Worm (Caenorhabditis elegans) whole organism, L4 larva: ENCODE data around the gene sre-7.
A peak's percentile ranks its signal among the peaks of the same experiment; 100 is the strongest.
"Not testable (repeated sequence)": the region's sequence is repeated elsewhere in the genome, so short reads cannot be mapped to it uniquely, and the experiment has no call there.

Source experiments
- F10B5.3 ChIP-seq: sonication (generic microtip); optimal IDR thresholded peaks from 2 replicates; lab custom pipeline; 2016; ENCODE audit warnings: mild to moderate bottlenecking, missing genetic modification characterization, missing compliant biosample characterization
- F26F4.8 ChIP-seq: fragments of 200-800 bp; sonication (Bioruptor generic); conservative IDR thresholded peaks from 2 replicates; pipeline ENCODE4 v1.3.6; 2022; ENCODE audit warnings: missing genetic modification characterization, missing compliant biosample characterization
- F44E2.7 ChIP-seq: fragments of 200-800 bp; sonication (Bioruptor generic); IDR thresholded peaks from 2 replicates; pipeline ENCODE4 v2.1.2; 2022; ENCODE audit warnings: missing genetic modification characterization, missing compliant biosample characterization
- R02D3.7 ChIP-seq: fragments of 150-350 bp; sonication (generic microtip); optimal IDR thresholded peaks from 3 replicates; lab custom pipeline; 2014; ENCODE audit warnings: missing biosample characterization, missing genetic modification characterization
- T20F7.1 ChIP-seq: fragments of 200-800 bp; sonication (Bioruptor generic); optimal IDR thresholded peaks from 2 replicates; lab custom pipeline; 2018; ENCODE audit warnings: mild to moderate bottlenecking, missing genetic modification characterization, missing compliant biosample characterization
- Y105C5A.15 ChIP-seq: fragments of 200-800 bp; sonication (Bioruptor generic); IDR thresholded peaks from 2 replicates; pipeline ENCODE4 v1.3.6; 2022; ENCODE audit warnings: missing genetic modification characterization, missing compliant biosample characterization
- Y75B8A.6 ChIP-seq: fragments of 200-800 bp; sonication (Bioruptor generic); IDR thresholded peaks from 2 replicates; pipeline ENCODE4 v1.3.6; 2022; ENCODE audit warnings: missing genetic modification reagents, missing genetic modification characterization, missing compliant biosample characterization
- aha-1 ChIP-seq: fragments of 150-350 bp; peaks from one replicate; lab custom pipeline; 2014; ENCODE audit warnings: missing biosample characterization, missing genetic modification characterization
- arid-1 ChIP-seq: fragments of 200-800 bp; sonication (Bioruptor generic); conservative IDR thresholded peaks from 2 replicates; pipeline ENCODE4 v1.3.6; 2022; ENCODE audit warnings: missing genetic modification reagents, missing genetic modification characterization, missing compliant biosample characterization
- ceh-20 ChIP-seq: fragments of 200-800 bp; sonication (Bioruptor generic); IDR thresholded peaks from 2 replicates; pipeline ENCODE4 v1.3.6; 2022; ENCODE audit warnings: missing genetic modification reagents, missing genetic modification characterization, missing compliant biosample characterization
- ceh-44 ChIP-seq: fragments of 200-800 bp; sonication (Bioruptor generic); IDR thresholded peaks from 2 replicates; pipeline ENCODE4 v1.3.6; 2022; ENCODE audit warnings: missing genetic modification reagents, missing genetic modification characterization, missing compliant biosample characterization
- dmd-6 ChIP-seq: fragments of 200-800 bp; sonication (Bioruptor generic); IDR thresholded peaks from 2 replicates; pipeline ENCODE4 v1.3.6; 2022; ENCODE audit warnings: missing genetic modification reagents, missing genetic modification characterization, missing compliant biosample characterization
- dmd-8 ChIP-seq: fragments of 200-800 bp; sonication (Bioruptor generic); IDR thresholded peaks from 2 replicates; pipeline ENCODE4 v1.3.6; 2022; ENCODE audit warnings: missing genetic modification characterization, missing compliant biosample characterization
- dve-1 ChIP-seq: sonication (generic microtip); optimal IDR thresholded peaks from 2 replicates; lab custom pipeline; 2017; ENCODE audit warnings: antibody characterized with exemption, mild to moderate bottlenecking, missing genetic modification characterization, missing compliant biosample characterization; ENCODE audit not compliant: insufficient read depth
- egl-27 ChIP-seq: sonication (generic microtip); optimal IDR thresholded peaks from 3 replicates; lab custom pipeline; 2017; ENCODE audit warnings: missing biosample characterization, missing genetic modification reagents, missing genetic modification characterization
- egl-43 ChIP-seq: fragments of 200-800 bp; sonication (Bioruptor generic); IDR thresholded peaks from 2 replicates; pipeline ENCODE4 v1.3.6; 2022; ENCODE audit warnings: missing genetic modification reagents, missing genetic modification characterization, missing compliant biosample characterization
- hlh-11 ChIP-seq: fragments of 200-800 bp; sonication (Bioruptor generic); optimal IDR thresholded peaks from 2 replicates; lab custom pipeline; 2018; ENCODE audit warnings: mild to moderate bottlenecking, missing genetic modification characterization, missing compliant biosample characterization
- hlh-30 ChIP-seq: sonication (generic microtip); optimal IDR thresholded peaks from 2 replicates; lab custom pipeline; 2017; ENCODE audit warnings: antibody characterized with exemption, mild to moderate bottlenecking, missing genetic modification characterization, missing compliant biosample characterization; ENCODE audit not compliant: insufficient read depth
- lim-7 ChIP-seq: fragments of 200-800 bp; sonication (Bioruptor generic); IDR thresholded peaks from 2 replicates; pipeline ENCODE4 v1.3.6; 2022; ENCODE audit warnings: missing genetic modification characterization, missing compliant biosample characterization
- lin-1 ChIP-seq: fragments of 200-800 bp; sonication (Bioruptor generic); IDR thresholded peaks from 2 replicates; pipeline ENCODE4 v1.3.6; 2022; ENCODE audit warnings: missing genetic modification reagents, missing genetic modification characterization, missing compliant biosample characterization
- lin-38 ChIP-seq: fragments of 200-800 bp; sonication (Bioruptor generic); IDR thresholded peaks from 2 replicates; pipeline ENCODE4 v1.3.6; 2022; ENCODE audit warnings: missing genetic modification reagents, missing genetic modification characterization, missing compliant biosample characterization
- lin-39 ChIP-seq: fragments of 150-350 bp; optimal IDR thresholded peaks from 2 replicates; lab custom pipeline; 2014; ENCODE audit warnings: missing biosample characterization, missing genetic modification reagents, missing genetic modification characterization
- madf-5 ChIP-seq, 2 experiments: fragments of 200-800 bp; sonication (Bioruptor generic); IDR thresholded peaks; 2 replicates each; pipeline ENCODE4 v1.3.6; 2022; ENCODE audit warnings: missing compliant biosample characterization in 2 of 2, missing genetic modification characterization in 2 of 2
- mdl-1 ChIP-seq, 2 experiments: fragments of 150-350 bp in 1 of 2; sonication (generic microtip) in 1 of 2; optimal IDR thresholded peaks; 2 replicates each; lab custom pipeline; 2014 to 2017; ENCODE audit warnings: missing biosample characterization in 2 of 2, missing genetic modification characterization in 2 of 2
- mdt-29 ChIP-seq: fragments of 200-800 bp; sonication (Bioruptor generic); IDR thresholded peaks from 2 replicates; pipeline ENCODE4 v1.3.6; 2022; ENCODE audit warnings: missing genetic modification reagents, missing genetic modification characterization, missing compliant biosample characterization
- mxl-2 ChIP-seq: fragments of 200-800 bp; sonication (Bioruptor generic); conservative IDR thresholded peaks from 2 replicates; pipeline ENCODE4 v1.3.6; 2022; ENCODE audit warnings: missing genetic modification reagents, missing genetic modification characterization, missing compliant biosample characterization
- mxl-3 ChIP-seq: fragments of 200-800 bp; sonication (Bioruptor generic); optimal IDR thresholded peaks from 2 replicates; lab custom pipeline; 2018; ENCODE audit warnings: mild to moderate bottlenecking, missing genetic modification characterization, missing compliant biosample characterization
- nhr-11 ChIP-seq: fragments of 150-350 bp; optimal IDR thresholded peaks from 2 replicates; lab custom pipeline; 2014; ENCODE audit warnings: missing biosample characterization, missing genetic modification characterization
- nhr-111 ChIP-seq: fragments of 200-800 bp; sonication (Bioruptor generic); optimal IDR thresholded peaks from 2 replicates; lab custom pipeline; 2018; ENCODE audit warnings: mild to moderate bottlenecking, missing genetic modification characterization, missing compliant biosample characterization
- nhr-237 ChIP-seq: sonication (generic microtip); optimal IDR thresholded peaks from 2 replicates; lab custom pipeline; 2017; ENCODE audit warnings: missing biosample characterization, missing genetic modification characterization
- nhr-28 ChIP-seq: fragments of 150-350 bp; optimal IDR thresholded peaks from 2 replicates; lab custom pipeline; 2014; ENCODE audit warnings: missing biosample characterization, missing genetic modification characterization
- nhr-42 ChIP-seq: fragments of 200-800 bp; sonication (Bioruptor generic); IDR thresholded peaks from 2 replicates; pipeline ENCODE4 v1.3.6; 2022; ENCODE audit warnings: missing genetic modification characterization, missing compliant biosample characterization
- nhr-48 ChIP-seq: sonication (generic microtip); optimal IDR thresholded peaks from 2 replicates; lab custom pipeline; 2016; ENCODE audit warnings: mild to moderate bottlenecking, missing genetic modification characterization, missing compliant biosample characterization
- nhr-6 ChIP-seq: fragments of 150-350 bp; optimal IDR thresholded peaks from 2 replicates; lab custom pipeline; 2014; ENCODE audit warnings: missing biosample characterization, missing genetic modification characterization
- nhr-77 ChIP-seq: fragments of 150-350 bp; optimal IDR thresholded peaks from 2 replicates; lab custom pipeline; 2014; ENCODE audit warnings: missing biosample characterization, missing genetic modification characterization
- php-3 ChIP-seq: fragments of 200-800 bp; sonication (Bioruptor generic); IDR thresholded peaks from 2 replicates; pipeline ENCODE4 v1.3.6; 2022; ENCODE audit warnings: missing genetic modification reagents, missing genetic modification characterization, missing compliant biosample characterization
- pqm-1 ChIP-seq: sonication (generic microtip); optimal IDR thresholded peaks from 2 replicates; lab custom pipeline; 2017; ENCODE audit warnings: missing biosample characterization, missing genetic modification characterization
- sdz-12 ChIP-seq: fragments of 200-800 bp; sonication (Bioruptor generic); optimal IDR thresholded peaks from 2 replicates; lab custom pipeline; 2018; ENCODE audit warnings: mild to moderate bottlenecking, missing genetic modification characterization, missing compliant biosample characterization
- set-16 ChIP-seq: fragments of 200-800 bp; sonication (Bioruptor generic); IDR thresholded peaks from 2 replicates; pipeline ENCODE4 v1.3.6; 2022; ENCODE audit warnings: missing genetic modification reagents, missing genetic modification characterization, missing compliant biosample characterization
- snpc-1.2 ChIP-seq: fragments of 200-800 bp; sonication (Bioruptor generic); IDR thresholded peaks from 2 replicates; pipeline ENCODE4 v1.3.6; 2022; ENCODE audit warnings: missing genetic modification reagents, missing genetic modification characterization, missing compliant biosample characterization
- snpc-4 ChIP-seq: fragments of 150-350 bp; optimal IDR thresholded peaks from 2 replicates; lab custom pipeline; 2014; ENCODE audit warnings: missing biosample characterization, missing genetic modification characterization
- unc-39 ChIP-seq: sonication (generic microtip); optimal IDR thresholded peaks from 2 replicates; lab custom pipeline; 2017; ENCODE audit warnings: missing biosample characterization, missing genetic modification characterization
- unc-62 ChIP-seq, 3 experiments: fragments of 150-350 bp in 1 of 3; sonication (generic microtip); optimal IDR thresholded peaks in 2 of 3; peaks in 1 of 3; 1 replicate in 1 of 3; 2 replicates in 2 of 3; lab custom pipeline; 2014 to 2017; ENCODE audit warnings: missing biosample characterization in 3 of 3, missing genetic modification characterization in 3 of 3, missing genetic modification reagents in 3 of 3, missing genotype in 1 of 3
- ztf-11 ChIP-seq: fragments of 150-350 bp; optimal IDR thresholded peaks from 2 replicates; lab custom pipeline; 2014; ENCODE audit warnings: missing biosample characterization, missing genetic modification characterization

The sre-7 gene

ce11 chrV:14200086-14200485 lies 43.9 kb upstream of the sre-7 start (continued):
- TF ChIP-seq F26F4.8 (GFP tag; lab: Robert Waterston, UW) (no peak), lin-39 (tag; lab: Kevin White, UChicago) (peak; percentile 21), Y105C5A.15 (GFP tag; lab: Robert Waterston, UW) (no peak), R02D3.7 (tag; lab: Kevin White, UChicago) (no peak), egl-43 (GFP tag; lab: Robert Waterston, UW) (peak; percentile 68), dmd-6 (GFP tag; lab: Robert Waterston, UW) (peak; percentile 95), Y75B8A.6 (GFP tag; lab: Robert Waterston, UW) (peak; percentile 63; the same call in 1 of the 2 replicates), hlh-30 (tag; lab: Kevin White, UChicago) (peak; percentile 97), aha-1 (tag; lab: Kevin White, UChicago) (peak; percentile 98)
- TF ChIP-seq, all 104 proteins: peak for 62

ce11 chrV:14203809-14204208 lies 40.2 kb upstream of the sre-7 start:
- TF ChIP-seq ceh-20: peak; percentile 56; the same call in 1 of the 2 replicates
- TF ChIP-seq set-16 (GFP tag; lab: Robert Waterston, UW): peak; percentile 20; the same call in 1 of the 2 replicates
- TF ChIP-seq dmd-6 (GFP tag; lab: Robert Waterston, UW): peak; percentile 49
- peak; percentile 69 for TF ChIP-seq lin-38 (GFP tag; lab: Robert Waterston, UW)
- TF ChIP-seq php-3: peak; percentile 57; the same call in 1 of the 2 replicates
- 0 out of 2 replicates have a peak, but pooled peaks have one; percentile 11 for TF ChIP-seq mxl-2 (GFP tag; lab: Robert Waterston, UW)

ce11 chrV:14205214-14205613 lies 38.8 kb upstream of the sre-7 start, which contains the start of gene T16A9.3:
Gene T16A9.3, plus strand, starts transcription at chrV:14205514.
- not testable (repeated sequence) for TF ChIP-seq madf-5 (GFP tag; IDR thresholded peaks at IDR 0.05; lab: Robert Waterston, UW); unc-62 (GFP tag; optimal IDR thresholded peaks at IDR 0.05 in 1 of 2; lab: Kevin White, UChicago); unc-62 (tag; optimal IDR thresholded peaks at IDR 0.05; lab: Kevin White, UChicago); Y105C5A.15 (GFP tag; lab: Robert Waterston, UW)

ce11 chrV:14210743-14211142 lies 33.3 kb upstream of the sre-7 start, which contains the start of gene str-230:
Gene str-230, minus strand, starts transcription at chrV:14210843.
- no peak for TF ChIP-seq ceh-44 (GFP tag; lab: Robert Waterston, UW)
- no peak for TF ChIP-seq dmd-8
- TF ChIP-seq nhr-42: no peak
- TF ChIP-seq nhr-111: no peak
- no peak for TF ChIP-seq php-3
- no peak for TF ChIP-seq egl-27
- no peak for TF ChIP-seq F10B5.3 (tag; lab: Kevin White, UChicago)
- no peak for TF ChIP-seq mdt-29 (GFP tag; lab: Robert Waterston, UW)
- no peak for TF ChIP-seq aha-1 (tag; lab: Kevin White, UChicago)
- no peak for TF ChIP-seq dve-1 (tag; lab: Kevin White, UChicago)
- TF ChIP-seq sdz-12 (GFP tag; lab: Kevin White, UChicago): no peak
- no peak for TF ChIP-seq nhr-11 (tag; lab: Kevin White, UChicago)
- no peak for TF ChIP-seq lin-1 (GFP tag; lab: Robert Waterston, UW)
- no peak for TF ChIP-seq snpc-4 (tag; lab: Kevin White, UChicago)
- no peak for TF ChIP-seq snpc-1.2
- TF ChIP-seq lin-39 (tag; lab: Kevin White, UChicago): no peak
- TF ChIP-seq lim-7: no peak
- TF ChIP-seq ztf-11: no peak
- TF ChIP-seq, all 104 proteins: peak for 0

ce11 chrV:14212813-14213212 lies 31.2 kb upstream of the sre-7 start:
- peak; percentile 74 for TF ChIP-seq nhr-77 (tag; lab: Kevin White, UChicago)
- no peak for TF ChIP-seq F44E2.7 (GFP tag; lab: Robert Waterston, UW)
- TF ChIP-seq arid-1 (GFP tag; lab: Robert Waterston, UW): no peak
- TF ChIP-seq lin-1 (GFP tag; lab: Robert Waterston, UW): peak; percentile 34; the same call in 1 of the 2 replicates
- TF ChIP-seq unc-39 (tag; lab: Kevin White, UChicago): no peak
- TF ChIP-seq nhr-237 (tag; lab: Kevin White, UChicago): no peak
- no peak for TF ChIP-seq nhr-6 (tag; lab: Kevin White, UChicago)
- peak in 1 of 2 experiments; percentile 81 for TF ChIP-seq mdl-1 (tag; optimal IDR thresholded peaks at IDR 0.05; lab: Kevin White, UChicago)
- no peak for TF ChIP-seq mdt-29 (GFP tag; lab: Robert Waterston, UW)
- no peak for TF ChIP-seq egl-43 (GFP tag; lab: Robert Waterston, UW)
- TF ChIP-seq nhr-48: peak; percentile 66
- peak; percentile 83 for TF ChIP-seq hlh-30 (tag; lab: Kevin White, UChicago)
- TF ChIP-seq pqm-1 (tag; lab: Kevin White, UChicago): peak; percentile 70
- TF ChIP-seq mxl-3 (GFP tag; lab: Kevin White, UChicago): peak; percentile 83
- peak; percentile 76 for TF ChIP-seq hlh-11 (tag; lab: Kevin White, UChicago)
- peak; percentile 42 for TF ChIP-seq T20F7.1 (GFP tag; lab: Kevin White, UChicago)
- TF ChIP-seq nhr-28: peak; percentile 93
